Fruit fly (Drosophila melanogaster) S2 (cell line): ENCODE measurements around the gene wntD.

Experiments used
- CG8478 ChIP-seq: fragments of >200 bp; optimal IDR thresholded peaks from 2 replicates; lab custom pipeline; 2018
- CTCF ChIP-seq, 2 experiments: fragments of >200 bp; optimal IDR thresholded peaks; 2 replicates each; lab custom pipeline; 2018

Gene wntD

dm6 chr3R:13294461-13294860 lies 1.5 kb upstream of the wntD start, which contains the start of gene CG8773:
Gene CG8773 (plus strand): TSS chr3R:13294748.
- TF ChIP-seq CTCF (optimal IDR thresholded peaks at IDR 0.05; lab: Kevin White, UChicago) = no peak
- no peak for TF ChIP-seq CG8478

- TF ChIP-seq CTCF (optimal IDR thresholded peaks at IDR 0.05; lab: Kevin White, UChicago) (no peak), CG8478 (no peak)
Observed at dm6 chr3R:13290329-13290728, 2.7 kb downstream of the wntD start, which contains the start of gene Osi22. Gene Osi22 (plus strand): TSS chr3R:13290629.

- no peak for TF ChIP-seq CTCF (optimal IDR thresholded peaks at IDR 0.05; lab: Kevin White, UChicago)
- TF ChIP-seq CG8478 = no peak
Observed at dm6 chr3R:13288763-13289312, 4.2 kb downstream of the wntD start, which contains the start of gene apn. Gene apn (minus strand): TSS chr3R:13288813.

dm6 chr3R:13286118-13286579 lies 6.8 kb downstream of the wntD start, which contains the start of gene CG15888:
Gene CG15888 (minus strand): TSS chr3R:13286529.
- TF ChIP-seq CG8478 (no peak), CTCF (optimal IDR thresholded peaks at IDR 0.05; lab: Kevin White, UChicago) (no peak)

- TF ChIP-seq CTCF (optimal IDR thresholded peaks at IDR 0.05; lab: Kevin White, UChicago) (no peak), CG8478 (no peak)
Observed at dm6 chr3R:13285110-13285509, 7.9 kb downstream of the wntD start.

dm6 chr3R:13279419-13279818 lies 13.6 kb downstream of the wntD start, which contains the start of gene CG8630:
Gene CG8630 (plus strand): TSS chr3R:13279721.
- TF ChIP-seq CG8478 = no peak
- no peak for TF ChIP-seq CTCF (optimal IDR thresholded peaks at IDR 0.05; lab: Kevin White, UChicago)

dm6 chr3R:13275473-13275872 lies 17.5 kb downstream of the wntD start:
- TF ChIP-seq CG8478 (no peak), CTCF (optimal IDR thresholded peaks at IDR 0.05; lab: Kevin White, UChicago) (no peak)

dm6 chr3R:13274257-13274796 lies 18.7 kb downstream of the wntD start:
- no peak for TF ChIP-seq CG8478
- no peak for TF ChIP-seq CTCF (optimal IDR thresholded peaks at IDR 0.05; lab: Kevin White, UChicago)

- TF ChIP-seq CTCF (optimal IDR thresholded peaks at IDR 0.05; lab: Kevin White, UChicago) (no peak), CG8478 (no peak)
Observed at dm6 chr3R:13273462-13273861, 19.5 kb downstream of the wntD start.

dm6 chr3R:13271758-13272157 lies 21.2 kb downstream of the wntD start, which contains the start of gene TBC1D5:
Gene TBC1D5 (minus strand): TSS chr3R:13272011.
- TF ChIP-seq CG8478 = no peak
- TF ChIP-seq CTCF (optimal IDR thresholded peaks at IDR 0.05; lab: Kevin White, UChicago) = no peak

- no peak for TF ChIP-seq CG8478
- no peak for TF ChIP-seq CTCF (optimal IDR thresholded peaks at IDR 0.05; lab: Kevin White, UChicago)
Observed at dm6 chr3R:13270648-13271047, 22.4 kb downstream of the wntD start.

- TF ChIP-seq CTCF (optimal IDR thresholded peaks at IDR 0.05; lab: Kevin White, UChicago) (no peak), CG8478 (no peak)
Observed at dm6 chr3R:13264061-13264661, 28.8 kb downstream of the wntD start, which contains the start of gene Ravus. Gene Ravus (minus strand): TSS chr3R:13264061.

- no peak for TF ChIP-seq CG8478
- no peak for TF ChIP-seq CTCF (optimal IDR thresholded peaks at IDR 0.05; lab: Kevin White, UChicago)
Observed at dm6 chr3R:13261706-13262105, 31.3 kb downstream of the wntD start.

- TF ChIP-seq CTCF (optimal IDR thresholded peaks at IDR 0.05; lab: Kevin White, UChicago) (no peak), CG8478 (no peak)
Observed at dm6 chr3R:13260114-13260673, 32.8 kb downstream of the wntD start, which contains the start of gene CG11686. Gene CG11686 (plus strand): TSS chr3R:13260356.

- TF ChIP-seq CTCF (optimal IDR thresholded peaks at IDR 0.05; lab: Kevin White, UChicago) (no peak), CG8478 (no peak)
Observed at dm6 chr3R:13258696-13259567, 34.1 kb downstream of the wntD start, which contains the start of gene Ace. Gene Ace (minus strand): TSS chr3R:13259517.
